Fruit fly (Drosophila melanogaster) whole organism, wandering third instar larva: ENCODE results near the gene Mco4.

ENCODE experiments used
- Abd-B ChIP-seq: fragments of >200 bp; optimal IDR thresholded peaks from 2 replicates; lab custom pipeline; 2017; ENCODE audit warnings: missing biosample characterization, missing genetic modification characterization
- CG32264 ChIP-seq: fragments of 200-800 bp; sonication (Bioruptor generic); optimal IDR thresholded peaks from 2 replicates; lab custom pipeline; 2016; ENCODE audit warnings: missing biosample characterization, missing genetic modification characterization
- CG9705 ChIP-seq: fragments of 200-800 bp; sonication (Bioruptor generic); optimal IDR thresholded peaks from 2 replicates; lab custom pipeline; 2018; ENCODE audit warnings: missing biosample characterization, mild to moderate bottlenecking, missing genetic modification characterization
- CrebA ChIP-seq: fragments of 200-800 bp; sonication (Bioruptor generic); optimal IDR thresholded peaks from 2 replicates; lab custom pipeline; 2016; ENCODE audit warnings: missing biosample characterization, mild to moderate bottlenecking, missing genetic modification characterization, borderline replicate concordance
- Dfd ChIP-seq: fragments of >200 bp; optimal IDR thresholded peaks from 2 replicates; lab custom pipeline; 2017; ENCODE audit warnings: missing biosample characterization, missing genetic modification characterization
- Dif ChIP-seq: fragments of 200-275, 200-300 bp; sonication (Bioruptor generic); optimal IDR thresholded peaks from 2 replicates; lab custom pipeline; 2018; ENCODE audit warnings: missing biosample characterization, missing genetic modification characterization; ENCODE audit not compliant: partially characterized antibody
- GATAd ChIP-seq: sonication (Bioruptor generic); optimal IDR thresholded peaks from 2 replicates; lab custom pipeline; 2016; ENCODE audit warnings: missing biosample characterization, missing genetic modification characterization
- Hnf4 ChIP-seq: fragments of 200-800 bp; sonication (Bioruptor generic); optimal IDR thresholded peaks from 2 replicates; lab custom pipeline; 2016; ENCODE audit warnings: missing biosample characterization, mild to moderate bottlenecking, missing genetic modification characterization
- Hr78 ChIP-seq: fragments of >200 bp; optimal IDR thresholded peaks from 2 replicates; lab custom pipeline; 2017; ENCODE audit warnings: missing biosample characterization, missing genetic modification characterization
- Hr83 ChIP-seq: fragments of 200-300 bp; sonication (Bioruptor generic); optimal IDR thresholded peaks from 2 replicates; lab custom pipeline; 2016; ENCODE audit warnings: missing biosample characterization, mild to moderate bottlenecking, missing genetic modification characterization, moderate library complexity; ENCODE audit not compliant: poor library complexity, severe bottlenecking
- Jra ChIP-seq: sonication (Bioruptor generic); optimal IDR thresholded peaks from 2 replicates; lab custom pipeline; 2016; ENCODE audit warnings: missing biosample characterization, missing genetic modification characterization
- Mio ChIP-seq: sonication (Bioruptor generic); optimal IDR thresholded peaks from 2 replicates; lab custom pipeline; 2016; ENCODE audit warnings: missing biosample characterization, missing genetic modification characterization
- N ChIP-seq: fragments of >200 bp; optimal IDR thresholded peaks from 2 replicates; lab custom pipeline; 2018; ENCODE audit warnings: missing biosample characterization, missing external identifiers, missing genetic modification characterization
- OdsH ChIP-seq: fragments of 200-800 bp; sonication (Bioruptor generic); optimal IDR thresholded peaks from 2 replicates; lab custom pipeline; 2016; ENCODE audit warnings: missing biosample characterization, mild to moderate bottlenecking, missing genetic modification characterization
- Rel ChIP-seq, 2 experiments: fragments of 200-800 bp; sonication (Bioruptor generic) in 1 of 2; optimal IDR thresholded peaks; 2 replicates in 1 of 2; 3 replicates in 1 of 2; lab custom pipeline; 2016 to 2019; ENCODE audit warnings: mild to moderate bottlenecking in 2 of 2, missing biosample characterization in 2 of 2, missing genetic modification characterization in 2 of 2, moderate library complexity in 1 of 2
- Sp1 ChIP-seq: fragments of 200-800 bp; sonication (Bioruptor generic); optimal IDR thresholded peaks from 3 replicates; lab custom pipeline; 2019; ENCODE audit warnings: missing biosample characterization, mild to moderate bottlenecking, missing genetic modification characterization, moderate library complexity
- Vsx2 ChIP-seq: fragments of 200-300, 225-300 bp; sonication (Bioruptor generic); optimal IDR thresholded peaks from 2 replicates; lab custom pipeline; 2018; ENCODE audit warnings: missing biosample characterization, missing genetic modification characterization; ENCODE audit not compliant: partially characterized antibody
- br ChIP-seq: fragments of 200-800 bp; sonication (Bioruptor generic); optimal IDR thresholded peaks from 2 replicates; lab custom pipeline; 2016; ENCODE audit warnings: missing biosample characterization, missing genetic modification characterization
- brk ChIP-seq: fragments of 200-800 bp; sonication (Bioruptor generic); optimal IDR thresholded peaks from 2 replicates; lab custom pipeline; 2016; ENCODE audit warnings: missing biosample characterization, mild to moderate bottlenecking, missing genetic modification characterization
- dl ChIP-seq, 2 experiments: fragments of 175-275, 200-275 bp in 1 of 2; fragments of 200-275 bp in 1 of 2; sonication (Bioruptor generic); optimal IDR thresholded peaks; lab custom pipeline; 2018; ENCODE audit warnings: mild to moderate bottlenecking in 2 of 2, missing biosample characterization in 2 of 2, missing genetic modification characterization in 2 of 2, moderate library complexity in 2 of 2; ENCODE audit not compliant: partially characterized antibody in 2 of 2, insufficient read depth in 1 of 2
- dmrt93B ChIP-seq: fragments of 200-800 bp; sonication (Bioruptor generic); optimal IDR thresholded peaks from 2 replicates; lab custom pipeline; 2018; ENCODE audit warnings: missing biosample characterization, mild to moderate bottlenecking, missing genetic modification characterization
- dsf ChIP-seq: sonication (Bioruptor generic); optimal IDR thresholded peaks from 2 replicates; lab custom pipeline; 2016; ENCODE audit warnings: missing biosample characterization, missing genetic modification characterization, borderline replicate concordance
- foxo ChIP-seq, 2 experiments: fragments of 200-800 bp; sonication (Bioruptor generic); optimal IDR thresholded peaks; 2 replicates in 1 of 2; 3 replicates in 1 of 2; lab custom pipeline; 2016 to 2017; ENCODE audit warnings: missing biosample characterization in 2 of 2, missing genetic modification characterization in 2 of 2
- fru ChIP-seq: fragments of 200-800 bp; sonication (Bioruptor generic); optimal IDR thresholded peaks from 3 replicates; lab custom pipeline; 2016; ENCODE audit warnings: missing biosample characterization, mild to moderate bottlenecking, missing genetic modification characterization
- h ChIP-seq: fragments of 200-800 bp; sonication (Bioruptor generic); optimal IDR thresholded peaks from 3 replicates; lab custom pipeline; 2016; ENCODE audit warnings: missing biosample characterization, mild to moderate bottlenecking, missing genetic modification characterization
- jim ChIP-seq: fragments of 175-275, 200-325 bp; sonication (Bioruptor generic); optimal IDR thresholded peaks from 2 replicates; lab custom pipeline; 2016; ENCODE audit warnings: missing biosample characterization, mild to moderate bottlenecking, missing genetic modification characterization
- lola ChIP-seq: fragments of >200 bp; optimal IDR thresholded peaks from 2 replicates; lab custom pipeline; 2017; ENCODE audit warnings: missing biosample characterization, missing genetic modification characterization
- pan ChIP-seq: fragments of >200 bp; optimal IDR thresholded peaks from 2 replicates; lab custom pipeline; 2017
- psq ChIP-seq: fragments of 200-800 bp; sonication (Bioruptor generic); optimal IDR thresholded peaks from 3 replicates; lab custom pipeline; 2017; ENCODE audit warnings: missing biosample characterization, mild to moderate bottlenecking, missing genetic modification characterization, moderate library complexity
- rgr ChIP-seq: fragments of 200-800 bp; sonication (Bioruptor generic); optimal IDR thresholded peaks from 3 replicates; lab custom pipeline; 2016; ENCODE audit warnings: missing biosample characterization, mild to moderate bottlenecking, missing genetic modification characterization
- sage ChIP-seq: fragments of 200-800 bp; sonication (Bioruptor generic); optimal IDR thresholded peaks from 2 replicates; lab custom pipeline; 2016; ENCODE audit warnings: missing biosample characterization, mild to moderate bottlenecking, missing genetic modification characterization
- sv ChIP-seq: fragments of 200-800 bp; sonication (Bioruptor generic); optimal IDR thresholded peaks from 3 replicates; lab custom pipeline; 2016; ENCODE audit warnings: missing biosample characterization, missing genetic modification characterization
- tai ChIP-seq: sonication (Bioruptor generic); optimal IDR thresholded peaks from 2 replicates; lab custom pipeline; 2016; ENCODE audit warnings: missing biosample characterization, missing genetic modification characterization
- usp ChIP-seq: fragments of >200 bp; optimal IDR thresholded peaks from 2 replicates; lab custom pipeline; 2017; ENCODE audit warnings: missing biosample characterization, missing genetic modification characterization
- woc ChIP-seq: sonication (Bioruptor generic); optimal IDR thresholded peaks from 2 replicates; lab custom pipeline; 2016; ENCODE audit warnings: missing biosample characterization, mild to moderate bottlenecking, missing genetic modification characterization

The Mco4 gene

dm6 chrX:17873329-17873728, 17.4 kb upstream of the Mco4 start:
- TF ChIP-seq Sp1 (GFP tag; lab: Kevin White, UChicago) (no peak), Mio (no peak), dmrt93B (GFP tag; lab: Kevin White, UChicago) (no peak), Hr78 (GFP tag; lab: Kevin White, UChicago) (no peak), psq (GFP tag; lab: Kevin White, UChicago) (no peak), pan (lab: Kevin White, UChicago) (no peak), br (GFP tag; lab: Kevin White, UChicago) (no peak), Jra (GFP tag; lab: Kevin White, UChicago) (no peak)
- TF ChIP-seq, all 38 proteins: peak for 0

- TF ChIP-seq Hr83 (GFP tag; lab: Kevin White, UChicago) (no peak), sage (GFP tag; lab: Kevin White, UChicago) (no peak), Mio (no peak), Sp1 (GFP tag; lab: Kevin White, UChicago) (no peak), foxo (GFP tag; optimal IDR thresholded peaks at IDR 0.05; lab: Kevin White, UChicago) (no peak), dl (GFP tag; optimal IDR thresholded peaks at IDR 0.05; lab: Kevin White, UChicago; ENCODE audit: insufficient read depth in 1 of 2, partially characterized antibody in 2 of 2) (no peak), jim (GFP tag; lab: Kevin White, UChicago) (no peak), brk (no peak), usp (GFP tag; lab: Kevin White, UChicago) (no peak), h (GFP tag; lab: Kevin White, UChicago) (no peak)
These were observed 16.4 kb upstream of the Mco4 start for dm6 chrX:17872310-17872709.

- no peak for TF ChIP-seq jim (GFP tag; lab: Kevin White, UChicago)
- TF ChIP-seq Abd-B (GFP tag; lab: Kevin White, UChicago): no peak
- TF ChIP-seq fru (GFP tag; lab: Kevin White, UChicago): peak; percentile 3
- peak; percentile 19 for TF ChIP-seq Dif (GFP tag; lab: Kevin White, UChicago)
- no peak for TF ChIP-seq OdsH (GFP tag; lab: Kevin White, UChicago)
- TF ChIP-seq dl (GFP tag; optimal IDR thresholded peaks at IDR 0.05; lab: Kevin White, UChicago; ENCODE audit: insufficient read depth in 1 of 2, partially characterized antibody in 2 of 2): peak in 1 of 2 experiments; percentile 11
These were observed 14.9 kb upstream of the Mco4 start for dm6 chrX:17870614-17871394.

dm6 chrX:17865103-17865502, 9.2 kb upstream of the Mco4 start:
- TF ChIP-seq pan (lab: Kevin White, UChicago) (no peak), CG9705 (GFP tag; lab: Kevin White, UChicago) (no peak), Dif (GFP tag; lab: Kevin White, UChicago) (no peak)
- TF ChIP-seq, all 38 proteins: peak for 0

- TF ChIP-seq Dif (GFP tag; lab: Kevin White, UChicago) (no peak), Hnf4 (peak; percentile 28), pan (lab: Kevin White, UChicago) (no peak), Vsx2 (GFP tag; lab: Kevin White, UChicago) (no peak), jim (GFP tag; lab: Kevin White, UChicago) (no peak), rgr (GFP tag; lab: Kevin White, UChicago) (peak; percentile 32), usp (GFP tag; lab: Kevin White, UChicago) (no peak), foxo (GFP tag; optimal IDR thresholded peaks at IDR 0.05; lab: Kevin White, UChicago) (peak in 1 of 2 experiments; percentile 39), CrebA (no peak), sage (GFP tag; lab: Kevin White, UChicago) (no peak), sv (no peak), Dfd (no peak), GATAd (GFP tag; lab: Kevin White, UChicago) (no peak), Sp1 (GFP tag; lab: Kevin White, UChicago) (peak; percentile 34), dmrt93B (GFP tag; lab: Kevin White, UChicago) (no peak), Hr78 (GFP tag; lab: Kevin White, UChicago) (no peak), Abd-B (GFP tag; lab: Kevin White, UChicago) (no peak), N (no peak), Hr83 (GFP tag; lab: Kevin White, UChicago) (no peak), fru (GFP tag; lab: Kevin White, UChicago) (peak; percentile 10), Rel (GFP tag; optimal IDR thresholded peaks at IDR 0.05; lab: Kevin White, UChicago) (no peak), Rel (tag; optimal IDR thresholded peaks at IDR 0.05; lab: Kevin White, UChicago) (peak; percentile 25), h (GFP tag; lab: Kevin White, UChicago) (peak; percentile 48), br (GFP tag; lab: Kevin White, UChicago) (no peak), CG32264 (no peak), dsf (GFP tag; lab: Kevin White, UChicago) (no peak), tai (GFP tag; lab: Kevin White, UChicago) (no peak), brk (no peak), dl (GFP tag; optimal IDR thresholded peaks at IDR 0.05; lab: Kevin White, UChicago; ENCODE audit: insufficient read depth in 1 of 2, partially characterized antibody in 2 of 2) (no peak), Mio (no peak), CG9705 (GFP tag; lab: Kevin White, UChicago) (no peak), woc (GFP tag; lab: Kevin White, UChicago) (peak; percentile 15), OdsH (GFP tag; lab: Kevin White, UChicago) (peak; percentile 15), Jra (GFP tag; lab: Kevin White, UChicago) (no peak), lola (GFP tag; lab: Kevin White, UChicago) (no peak)
These were observed 4.8 kb upstream of the Mco4 start, which contains the start of the genes Arp8 and CG6769 for dm6 chrX:17860711-17861110. TSS of gene Arp8 (minus strand) at chrX:17860800. TSS of gene CG6769 (plus strand) at chrX:17861002.
